Worm (Caenorhabditis elegans): Measurements from ENCODE around the gene fbxb-105.

DNA sequence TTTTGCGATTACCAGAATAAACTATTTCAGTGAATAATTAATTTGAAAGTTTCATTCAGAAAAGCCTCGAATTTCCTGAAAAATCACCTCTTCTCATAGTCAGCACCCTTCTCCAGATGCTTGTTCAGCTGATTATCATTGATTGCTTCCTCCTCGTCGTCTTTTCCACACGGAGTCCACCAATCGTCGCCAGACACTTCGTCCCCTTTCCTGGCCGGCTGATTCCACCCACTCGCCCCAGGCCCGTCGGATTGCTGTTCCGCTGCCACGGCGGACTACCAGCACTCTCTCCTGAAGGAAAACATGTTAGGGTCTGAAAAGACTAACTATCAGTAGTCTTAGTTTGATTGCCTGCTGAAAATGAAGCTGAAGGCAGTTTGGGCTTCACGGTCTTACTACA is 10.1 kb upstream of the fbxb-105 start:
- TF ChIP-seq ama-1 (optimal IDR thresholded peaks at IDR 0.05): no peak
- TF ChIP-seq hmg-4 (GFP tag; optimal IDR thresholded peaks at IDR 0.05): no peak
- TF ChIP-seq ceh-36 (tag; optimal IDR thresholded peaks at IDR 0.05): no peak
- no peak for TF ChIP-seq flt-1 (GFP tag; IDR thresholded peaks at IDR 0.05)
- no peak for TF ChIP-seq scrt-1 (GFP tag; IDR thresholded peaks at IDR 0.05)
- TF ChIP-seq pes-1 (GFP tag; IDR thresholded peaks at IDR 0.05): no peak
